Fruit fly (Drosophila melanogaster): ENCODE data around the gene CG8003.
A peak's percentile ranks its signal among the peaks of the same experiment; 100 is the strongest.

CG8003 gene

DNA sequence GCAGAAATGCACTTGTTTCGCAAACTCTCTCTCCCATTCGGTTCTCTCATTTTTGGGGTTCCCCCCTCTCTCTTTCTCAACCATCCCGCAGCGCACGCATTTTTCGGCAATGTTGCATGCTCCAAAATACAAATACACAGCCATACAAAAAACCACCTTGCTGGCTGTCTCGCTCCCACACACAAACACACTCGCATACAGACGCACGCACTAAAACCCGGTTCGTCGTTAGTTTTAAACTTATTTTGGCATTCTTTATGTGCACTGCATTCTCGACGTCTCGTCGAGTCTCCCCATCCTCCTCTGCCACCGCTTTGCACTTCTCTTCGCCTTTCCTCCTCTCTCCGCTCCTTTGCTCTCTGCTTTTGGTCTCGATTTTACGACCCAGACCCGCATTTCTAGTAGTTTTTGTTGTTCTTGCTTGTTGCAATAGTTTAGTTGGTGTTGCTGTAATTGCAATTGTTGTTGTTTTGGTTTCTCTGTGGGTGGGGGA is 5.3 kb downstream of the CG8003 start:
- TF ChIP-seq CG4854 (GFP tag; optimal IDR thresholded peaks at IDR 0.05) (no peak), CG4730 (GFP tag; IDR thresholded peaks at IDR 0.05) (no peak), Dref (GFP tag; IDR thresholded peaks at IDR 0.05) (no peak), zen2 (GFP tag; IDR thresholded peaks at IDR 0.05; ENCODE audit: partially characterized antibody) (no peak), Hr39 (optimal IDR thresholded peaks at IDR 0.05) (no peak), Meics (GFP tag; optimal IDR thresholded peaks at IDR 0.05) (no peak), Oaz (GFP tag; IDR thresholded peaks at IDR 0.05) (no peak), MESR4 (GFP tag; optimal IDR thresholded peaks at IDR 0.05) (no peak), ash1 (GFP tag; optimal IDR thresholded peaks at IDR 0.05) (no peak), CG34422 (GFP tag; IDR thresholded peaks at IDR 0.05) (no peak), Dbx (GFP tag; IDR thresholded peaks at IDR 0.05) (no peak), CG18476 (GFP tag; optimal IDR thresholded peaks at IDR 0.05) (no peak), Blimp-1 (GFP tag; optimal IDR thresholded peaks at IDR 0.05) (no peak), CG4360 (GFP tag; IDR thresholded peaks at IDR 0.05) (peak; percentile 76), CG12299 (tag; optimal IDR thresholded peaks at IDR 0.05) (no peak), hb (GFP tag; IDR thresholded peaks at IDR 0.05; ENCODE audit: partially characterized antibody) (no peak), Dll (GFP tag; IDR thresholded peaks at IDR 0.05; ENCODE audit: partially characterized antibody) (no peak), CG11247 (GFP tag; IDR thresholded peaks at IDR 0.05) (no peak), CG4282 (GFP tag; optimal IDR thresholded peaks at IDR 0.05) (no peak), CG10654 (GFP tag; optimal IDR thresholded peaks at IDR 0.05) (no peak), CG4707 (GFP tag; optimal IDR thresholded peaks at IDR 0.05) (no peak), chinmo (GFP tag; IDR thresholded peaks at IDR 0.05; ENCODE audit: partially characterized antibody) (0 out of 4 replicates have a peak, but pooled peaks have one; percentile 14), CG1832 (GFP tag; optimal IDR thresholded peaks at IDR 0.05) (peak; percentile 25), usp (GFP tag; optimal IDR thresholded peaks at IDR 0.05) (no peak), CG15479 (GFP tag; optimal IDR thresholded peaks at IDR 0.05) (peak; percentile 12), CG5245 (GFP tag; optimal IDR thresholded peaks at IDR 0.05) (peak; percentile 57), CG34224 (GFP tag; IDR thresholded peaks at IDR 0.05; ENCODE audit: partially characterized antibody) (no peak), Xrp1 (GFP tag; IDR thresholded peaks at IDR 0.05) (no peak), CG17912 (GFP tag; optimal IDR thresholded peaks at IDR 0.05) (no peak), cad (GFP tag; optimal IDR thresholded peaks at IDR 0.05) (peak; percentile 15), nerfin-2 (GFP tag; IDR thresholded peaks at IDR 0.05; ENCODE audit: partially characterized antibody) (no peak), Atf3 (GFP tag; optimal IDR thresholded peaks at IDR 0.05) (no peak), Fer2 (tag; optimal IDR thresholded peaks at IDR 0.05) (no peak), grn (GFP tag; optimal IDR thresholded peaks at IDR 0.05) (no peak), Fer3 (tag; optimal IDR thresholded peaks at IDR 0.05) (no peak), CG6254 (GFP tag; optimal IDR thresholded peaks at IDR 0.05) (no peak), CG6272 (GFP tag; IDR thresholded peaks at IDR 0.05) (no peak), cato (GFP tag; optimal IDR thresholded peaks at IDR 0.05; ENCODE audit: borderline replicate concordance) (no peak), HmgD (GFP tag; optimal IDR thresholded peaks at IDR 0.05) (no peak), lola (GFP tag; optimal IDR thresholded peaks at IDR 0.05) (no peak), CG17361 (GFP tag; IDR thresholded peaks at IDR 0.05) (no peak), CG2712 (tag; optimal IDR thresholded peaks at IDR 0.05) (no peak), Drgx (GFP tag; IDR thresholded peaks at IDR 0.05) (no peak), CG6791 (GFP tag; IDR thresholded peaks at IDR 0.05; ENCODE audit: partially characterized antibody) (peak; percentile 68; the same call in 2 of the 3 replicates), sob (GFP tag; IDR thresholded peaks at IDR 0.05) (no peak), Trl (optimal IDR thresholded peaks at IDR 0.05) (peak; percentile 4 to 16), Trl (GFP tag; optimal IDR thresholded peaks at IDR 0.05) (no peak), nmo (GFP tag; optimal IDR thresholded peaks at IDR 0.05) (no peak), fd102C (GFP tag; optimal IDR thresholded peaks at IDR 0.05) (no peak), Elba2 (GFP tag; optimal IDR thresholded peaks at IDR 0.05) (no peak), CG12071 (GFP tag; optimal IDR thresholded peaks at IDR 0.05) (no peak)

Data from whole organism, embryonic.